Worm (Caenorhabditis elegans): ENCODE results near the gene vha-8.

DNA sequence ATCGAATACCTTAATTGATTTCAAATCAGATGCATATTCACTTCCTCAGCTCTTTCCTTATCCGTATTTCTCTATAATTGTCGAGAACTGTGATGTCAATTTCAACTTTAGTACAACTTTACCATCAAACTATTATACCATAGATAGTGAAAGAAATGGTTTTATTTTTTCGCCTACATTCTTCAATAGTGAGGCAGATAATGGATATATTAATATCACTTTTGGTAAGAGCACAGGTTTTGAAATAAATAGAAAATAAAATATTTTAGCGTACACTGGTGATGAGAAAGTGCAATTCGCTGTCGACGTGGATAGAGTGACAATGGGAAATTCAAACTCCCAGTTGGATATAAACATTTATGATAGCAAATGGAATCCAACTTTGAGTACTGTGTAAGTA lies 41.3 kb downstream of the vha-8 start:
- no peak for TF ChIP-seq dao-5 (tag; optimal IDR thresholded peaks at IDR 0.05)
- TF ChIP-seq him-1 (tag; optimal IDR thresholded peaks at IDR 0.05) = no peak
- TF ChIP-seq W03F9.2 (tag; optimal IDR thresholded peaks at IDR 0.05) = no peak

Measured in whole organism, L4/young adult.